In genomic region chr2L:12021193-12021592, dm6 we compare ENCODE assay signal across 1 fruit fly cellular context.
A peak's percentile ranks its signal among the peaks of the same experiment; 100 is the strongest.
TF ChIP-seq lines count a peak whose summit lies in the region.

No protein-coding gene starts in this region.

TF ChIP-seq in whole organism, embryonic, 481 proteins besides CTCF, POLR2A, EP300 and RAD21 (continued from another document and continues in another):
- TF ChIP-seq B-H2 (GFP tag; optimal IDR thresholded peaks at IDR 0.05; lab: Kevin White, UChicago) (peak; percentile 52), sens (GFP tag; lab: Kevin White, UChicago) (peak; percentile 96), pnt (GFP tag; optimal IDR thresholded peaks at IDR 0.05; lab: Kevin White, UChicago) (no peak), CG7839 (tag; optimal IDR thresholded peaks at IDR 0.05; lab: Kevin White, UChicago) (peak; percentile 29), ftz-f1 (GFP tag; optimal IDR thresholded peaks at IDR 0.05; lab: Kevin White, UChicago) (no peak), onecut (GFP tag; IDR thresholded peaks at IDR 0.05; lab: Robert Waterston, UW) (no peak; the same call in 1 of the 2 replicates), vvl (GFP tag; IDR thresholded peaks at IDR 0.05; lab: Robert Waterston, UW) (peak; percentile 45), CG33557 (GFP tag; optimal IDR thresholded peaks at IDR 0.05; lab: Kevin White, UChicago) (peak; percentile 81), CG15269 (tag; optimal IDR thresholded peaks at IDR 0.05; lab: Kevin White, UChicago) (peak; percentile 63), Camta (GFP tag; optimal IDR thresholded peaks at IDR 0.05; lab: Kevin White, UChicago) (peak; percentile 12), nerfin-1 (tag; optimal IDR thresholded peaks at IDR 0.05; lab: Kevin White, UChicago) (peak; percentile 36), B-H1 (GFP tag; IDR thresholded peaks at IDR 0.05; lab: Robert Waterston, UW) (peak; percentile 11; the same call in 1 of the 3 replicates), CG7987 (GFP tag; optimal IDR thresholded peaks at IDR 0.05; lab: Kevin White, UChicago) (peak; percentile 91), CG4707 (GFP tag; optimal IDR thresholded peaks at IDR 0.05; lab: Kevin White, UChicago) (peak; percentile 77), CG2116 (GFP tag; optimal IDR thresholded peaks at IDR 0.05; lab: Kevin White, UChicago) (peak; percentile 55), schlank (tag; optimal IDR thresholded peaks at IDR 0.05; lab: Kevin White, UChicago) (peak; percentile 75), CG18599 (GFP tag; optimal IDR thresholded peaks at IDR 0.05; lab: Kevin White, UChicago) (peak; percentile 73), Asciz (GFP tag; optimal IDR thresholded peaks at IDR 0.05; lab: Kevin White, UChicago) (peak; percentile 78), CG8478 (optimal IDR thresholded peaks at IDR 0.05; lab: Kevin White, UChicago) (no peak), CG17359 (tag; optimal IDR thresholded peaks at IDR 0.05; lab: Kevin White, UChicago) (peak; percentile 74), CG1233 (GFP tag; optimal IDR thresholded peaks at IDR 0.05; lab: Kevin White, UChicago) (peak; percentile 65), CG2202 (tag; optimal IDR thresholded peaks at IDR 0.05; lab: Kevin White, UChicago) (peak; percentile 76), dan (GFP tag; IDR thresholded peaks at IDR 0.05; lab: Robert Waterston, UW) (no peak), CG1602 (GFP tag; optimal IDR thresholded peaks at IDR 0.05; lab: Kevin White, UChicago) (peak; percentile 22), D19A (tag; optimal IDR thresholded peaks at IDR 0.05; lab: Kevin White, UChicago) (peak; percentile 27), Dip2 (GFP tag; IDR thresholded peaks at IDR 0.05; lab: Robert Waterston, UW) (no peak), CG3281 (GFP tag; optimal IDR thresholded peaks at IDR 0.05; lab: Kevin White, UChicago) (peak; percentile 80), toy (GFP tag; IDR thresholded peaks at IDR 0.05; lab: Robert Waterston, UW) (no peak), CG12659 (GFP tag; optimal IDR thresholded peaks at IDR 0.05; lab: Kevin White, UChicago) (peak; percentile 83), MTF-1 (GFP tag; optimal IDR thresholded peaks at IDR 0.05; lab: Kevin White, UChicago; ENCODE audit: borderline replicate concordance) (peak; percentile 78), mld (GFP tag; IDR thresholded peaks at IDR 0.05; lab: Robert Waterston, UW; ENCODE audit: partially characterized antibody) (no peak), Antp (GFP tag; optimal IDR thresholded peaks at IDR 0.05; lab: Kevin White, UChicago) (no peak), org-1 (GFP tag; optimal IDR thresholded peaks at IDR 0.05; lab: Kevin White, UChicago) (peak; percentile 62), CG12744 (GFP tag; optimal IDR thresholded peaks at IDR 0.05; lab: Kevin White, UChicago) (peak; percentile 62), CG12942 (GFP tag; optimal IDR thresholded peaks at IDR 0.05; lab: Kevin White, UChicago) (peak; percentile 62), CG10543 (GFP tag; optimal IDR thresholded peaks at IDR 0.05; lab: Kevin White, UChicago) (peak; percentile 80), bcd (GFP tag; optimal IDR thresholded peaks at IDR 0.05; lab: Kevin White, UChicago) (peak; percentile 34), sna (GFP tag; IDR thresholded peaks at IDR 0.05; lab: Robert Waterston, UW; ENCODE audit: partially characterized antibody) (no peak), prd (optimal IDR thresholded peaks at IDR 0.05; lab: Kevin White, UChicago) (no peak), prd (GFP tag; IDR thresholded peaks at IDR 0.05; lab: Robert Waterston, UW) (peak; percentile 51; the same call in 2 of the 3 replicates), CG12219 (GFP tag; optimal IDR thresholded peaks at IDR 0.05; lab: Kevin White, UChicago) (peak; percentile 54), Awh (GFP tag; IDR thresholded peaks at IDR 0.05; lab: Robert Waterston, UW) (0 out of 2 replicates have a peak, but pooled peaks have one; percentile 19), CG17186 (GFP tag; optimal IDR thresholded peaks at IDR 0.05; lab: Kevin White, UChicago) (no peak), CG7357 (GFP tag; IDR thresholded peaks at IDR 0.05; lab: Robert Waterston, UW) (no peak), Bdp1 (GFP tag; optimal IDR thresholded peaks at IDR 0.05; lab: Kevin White, UChicago) (peak; percentile 51), Fer2 (tag; optimal IDR thresholded peaks at IDR 0.05; lab: Kevin White, UChicago) (peak; percentile 0), rib (GFP tag; IDR thresholded peaks at IDR 0.05; lab: Robert Waterston, UW) (no peak), CrebB (tag; optimal IDR thresholded peaks at IDR 0.05; lab: Kevin White, UChicago) (peak; percentile 82), CG7271 (tag; optimal IDR thresholded peaks at IDR 0.05; lab: Kevin White, UChicago) (peak; percentile 29), CG42726 (GFP tag; IDR thresholded peaks at IDR 0.05; lab: Robert Waterston, UW; ENCODE audit: partially characterized antibody) (no peak), emc (GFP tag; optimal IDR thresholded peaks at IDR 0.05; lab: Kevin White, UChicago) (no peak), Doc2 (GFP tag; IDR thresholded peaks at IDR 0.05; lab: Robert Waterston, UW) (no peak), CG9727 (GFP tag; optimal IDR thresholded peaks at IDR 0.05; lab: Kevin White, UChicago) (peak; percentile 36), wor (GFP tag; IDR thresholded peaks at IDR 0.05; lab: Robert Waterston, UW) (no peak), so (GFP tag; IDR thresholded peaks at IDR 0.05; lab: Robert Waterston, UW) (peak; percentile 7; the same call in 2 of the 3 replicates), lilli (GFP tag; optimal IDR thresholded peaks at IDR 0.05; lab: Kevin White, UChicago) (peak; percentile 26), CG8924 (tag; optimal IDR thresholded peaks at IDR 0.05; lab: Kevin White, UChicago) (peak; percentile 59), E2f2 (GFP tag; IDR thresholded peaks at IDR 0.05; lab: Robert Waterston, UW) (no peak), seq (GFP tag; IDR thresholded peaks at IDR 0.05; lab: Robert Waterston, UW) (peak; percentile 78), CoRest (tag; optimal IDR thresholded peaks at IDR 0.05; lab: Kevin White, UChicago) (peak; percentile 64), CG1647 (GFP tag; optimal IDR thresholded peaks at IDR 0.05; lab: Kevin White, UChicago) (peak; percentile 33), CG9437 (GFP tag; optimal IDR thresholded peaks at IDR 0.05; lab: Kevin White, UChicago) (no peak), CG2120 (GFP tag; optimal IDR thresholded peaks at IDR 0.05; lab: Kevin White, UChicago) (peak; percentile 52), YL-1 (GFP tag; optimal IDR thresholded peaks at IDR 0.05; lab: Kevin White, UChicago) (peak; percentile 11), usp (GFP tag; optimal IDR thresholded peaks at IDR 0.05; lab: Kevin White, UChicago) (no peak), Gug (GFP tag; IDR thresholded peaks at IDR 0.05; lab: Robert Waterston, UW) (no peak; the same call in 3 of the 4 replicates), CG3847 (GFP tag; IDR thresholded peaks at IDR 0.05; lab: Robert Waterston, UW) (no peak), CG9817 (tag; optimal IDR thresholded peaks at IDR 0.05; lab: Kevin White, UChicago) (peak; percentile 29), CG10209 (GFP tag; optimal IDR thresholded peaks at IDR 0.05; lab: Kevin White, UChicago) (peak; percentile 83), CG17912 (GFP tag; optimal IDR thresholded peaks at IDR 0.05; lab: Kevin White, UChicago) (peak; percentile 8), CG15696 (tag; optimal IDR thresholded peaks at IDR 0.05; lab: Kevin White, UChicago) (peak; percentile 68), CG15514 (GFP tag; optimal IDR thresholded peaks at IDR 0.05; lab: Kevin White, UChicago) (peak; percentile 75), Hsf (GFP tag; optimal IDR thresholded peaks at IDR 0.05; lab: Kevin White, UChicago) (peak; percentile 37), cato (GFP tag; optimal IDR thresholded peaks at IDR 0.05; lab: Kevin White, UChicago; ENCODE audit: borderline replicate concordance) (peak; percentile 34), Hey (tag; optimal IDR thresholded peaks at IDR 0.05; lab: Kevin White, UChicago) (peak; percentile 67), fd102C (GFP tag; optimal IDR thresholded peaks at IDR 0.05; lab: Kevin White, UChicago) (peak; percentile 19), CG6254 (GFP tag; optimal IDR thresholded peaks at IDR 0.05; lab: Kevin White, UChicago) (peak; percentile 39), hth (optimal IDR thresholded peaks at IDR 0.05; lab: Kevin White, UChicago) (no peak), grn (GFP tag; optimal IDR thresholded peaks at IDR 0.05; lab: Kevin White, UChicago) (peak; percentile 23), CG32767 (GFP tag; IDR thresholded peaks at IDR 0.05; lab: Robert Waterston, UW) (no peak), Mes4 (GFP tag; optimal IDR thresholded peaks at IDR 0.05; lab: Kevin White, UChicago) (peak; percentile 17), Rfx (GFP tag; IDR thresholded peaks at IDR 0.05; lab: Robert Waterston, UW) (peak; percentile 74; the same call in 1 of the 2 replicates), CG12236 (GFP tag; optimal IDR thresholded peaks at IDR 0.05; lab: Kevin White, UChicago) (peak; percentile 63), ash1 (GFP tag; optimal IDR thresholded peaks at IDR 0.05; lab: Kevin White, UChicago) (peak; percentile 61), Bteb2 (GFP tag; optimal IDR thresholded peaks at IDR 0.05; lab: Kevin White, UChicago) (peak; percentile 33), CG31365 (tag; optimal IDR thresholded peaks at IDR 0.05; lab: Kevin White, UChicago) (peak; percentile 1), psq (GFP tag; optimal IDR thresholded peaks at IDR 0.05; lab: Kevin White, UChicago) (peak; percentile 46), HLHmδ (GFP tag; optimal IDR thresholded peaks at IDR 0.05; lab: Kevin White, UChicago) (peak; percentile 52), CG16813 (GFP tag; IDR thresholded peaks at IDR 0.05; lab: Robert Waterston, UW; ENCODE audit: partially characterized antibody) (no peak), sob (GFP tag; IDR thresholded peaks at IDR 0.05; lab: Robert Waterston, UW) (peak; percentile 60; the same call in 1 of the 2 replicates), CG10431 (GFP tag; optimal IDR thresholded peaks at IDR 0.05; lab: Kevin White, UChicago) (peak; percentile 70), Nf-YB (GFP tag; optimal IDR thresholded peaks at IDR 0.05; lab: Kevin White, UChicago) (peak; percentile 48), CG18476 (GFP tag; optimal IDR thresholded peaks at IDR 0.05; lab: Kevin White, UChicago) (peak; percentile 56), gce (GFP tag; IDR thresholded peaks at IDR 0.05; lab: Robert Waterston, UW) (no peak), CG1792 (GFP tag; optimal IDR thresholded peaks at IDR 0.05; lab: Kevin White, UChicago) (peak; percentile 20), odd (GFP tag; optimal IDR thresholded peaks at IDR 0.05; lab: Kevin White, UChicago) (peak; percentile 71), Dref (GFP tag; IDR thresholded peaks at IDR 0.05; lab: Robert Waterston, UW) (no peak), CG10274 (GFP tag; optimal IDR thresholded peaks at IDR 0.05; lab: Kevin White, UChicago) (peak; percentile 8), CG18011 (GFP tag; optimal IDR thresholded peaks at IDR 0.05; lab: Kevin White, UChicago) (peak; percentile 42), CG16779 (GFP tag; IDR thresholded peaks at IDR 0.05; lab: Robert Waterston, UW) (peak; percentile 62; the same call in 1 of the 2 replicates), CG10147 (GFP tag; optimal IDR thresholded peaks at IDR 0.05; lab: Kevin White, UChicago) (peak; percentile 34), CG8290 (GFP tag; optimal IDR thresholded peaks at IDR 0.05; lab: Kevin White, UChicago) (no peak), CG8290 (tag; optimal IDR thresholded peaks at IDR 0.05; lab: Kevin White, UChicago) (peak; percentile 47 to 91), CG11695 (GFP tag; IDR thresholded peaks at IDR 0.05; lab: Robert Waterston, UW) (peak; percentile 50; the same call in 1 of the 3 replicates), PHDP (tag; optimal IDR thresholded peaks at IDR 0.05; lab: Kevin White, UChicago) (peak; percentile 91), kni (GFP tag; optimal IDR thresholded peaks at IDR 0.05; lab: Kevin White, UChicago) (peak; percentile 31), CG8944 (GFP tag; optimal IDR thresholded peaks at IDR 0.05; lab: Kevin White, UChicago) (peak; percentile 36), NC2β (GFP tag; optimal IDR thresholded peaks at IDR 0.05; lab: Kevin White, UChicago) (peak; percentile 52), CG12071 (GFP tag; optimal IDR thresholded peaks at IDR 0.05; lab: Kevin White, UChicago) (peak; percentile 73), CG6813 (GFP tag; optimal IDR thresholded peaks at IDR 0.05; lab: Kevin White, UChicago) (peak; percentile 90), chm (GFP tag; IDR thresholded peaks at IDR 0.05; lab: Robert Waterston, UW) (no peak), CG33213 (GFP tag; optimal IDR thresholded peaks at IDR 0.05; lab: Kevin White, UChicago) (peak; percentile 23), CG10654 (GFP tag; optimal IDR thresholded peaks at IDR 0.05; lab: Kevin White, UChicago) (peak; percentile 23), CG8388 (GFP tag; optimal IDR thresholded peaks at IDR 0.05; lab: Kevin White, UChicago) (peak; percentile 42), zfh1 (GFP tag; IDR thresholded peaks at IDR 0.05; lab: Robert Waterston, UW) (peak; percentile 46; the same call in 2 of the 3 replicates), exex (tag; optimal IDR thresholded peaks at IDR 0.05; lab: Kevin White, UChicago) (peak; percentile 4), insv (GFP tag; optimal IDR thresholded peaks at IDR 0.05; lab: Kevin White, UChicago) (peak in 1 of 2 experiments; percentile 53), Kr (GFP tag; optimal IDR thresholded peaks at IDR 0.05; lab: Kevin White, UChicago) (no peak), CG10267 (tag; optimal IDR thresholded peaks at IDR 0.05; lab: Kevin White, UChicago) (peak; percentile 27), ems (GFP tag; optimal IDR thresholded peaks at IDR 0.05; lab: Kevin White, UChicago) (no peak), CG11398 (GFP tag; optimal IDR thresholded peaks at IDR 0.05; lab: Kevin White, UChicago) (peak; percentile 54), bab2 (GFP tag; optimal IDR thresholded peaks at IDR 0.05; lab: Kevin White, UChicago) (peak; percentile 84), NC2α (GFP tag; optimal IDR thresholded peaks at IDR 0.05; lab: Kevin White, UChicago) (peak; percentile 6), Six4 (GFP tag; optimal IDR thresholded peaks at IDR 0.05; lab: Kevin White, UChicago) (peak; percentile 34), Eip74EF (GFP tag; optimal IDR thresholded peaks at IDR 0.05; lab: Kevin White, UChicago) (peak in 1 of 2 experiments; percentile 79), CG9797 (GFP tag; optimal IDR thresholded peaks at IDR 0.05; lab: Kevin White, UChicago) (no peak), CG3163 (GFP tag; optimal IDR thresholded peaks at IDR 0.05; lab: Kevin White, UChicago) (no peak), tup (GFP tag; optimal IDR thresholded peaks at IDR 0.05; lab: Kevin White, UChicago) (peak; percentile 70), nau (GFP tag; optimal IDR thresholded peaks at IDR 0.05; lab: Kevin White, UChicago) (no peak), MESR4 (GFP tag; optimal IDR thresholded peaks at IDR 0.05; lab: Kevin White, UChicago) (no peak), gcm2 (GFP tag; optimal IDR thresholded peaks at IDR 0.05; lab: Kevin White, UChicago) (no peak)
